Worm (Caenorhabditis elegans) whole organism, midembryonic: ENCODE measurements around the gene ttr-15.

Source experiments
- cog-1 ChIP-seq: sonication (generic microtip); optimal IDR thresholded peaks from 2 replicates; lab custom pipeline; 2016; ENCODE audit warnings: missing genetic modification characterization, missing compliant biosample characterization
- tab-1 ChIP-seq: fragments of 200-800 bp; sonication (Bioruptor generic); IDR thresholded peaks from 2 replicates; pipeline ENCODE4 v1.3.6; 2022; ENCODE audit warnings: missing genetic modification characterization, missing compliant biosample characterization

DNA sequence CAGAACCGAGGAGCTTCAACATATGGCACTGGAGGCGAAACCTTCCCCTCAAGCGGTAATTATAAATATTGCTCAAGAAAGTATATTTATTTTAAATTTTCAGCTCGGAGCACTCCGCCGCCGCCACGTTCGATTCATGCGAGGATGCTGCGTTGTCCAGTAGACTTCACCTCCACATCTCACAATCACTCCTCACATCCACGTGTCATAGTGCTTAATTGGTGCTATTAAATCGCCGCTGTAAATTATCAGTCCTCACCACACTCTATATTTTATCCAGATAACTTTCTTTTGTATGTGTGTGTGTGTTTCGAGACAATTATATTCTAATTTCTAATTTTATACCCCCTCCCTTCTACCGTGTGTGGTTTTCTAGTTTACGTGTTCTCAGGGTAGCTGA lies 16.9 kb downstream of the ttr-15 start:
- no peak for TF ChIP-seq cog-1 (tag; lab: Kevin White, UChicago)
- TF ChIP-seq tab-1: no peak
